Worm (Caenorhabditis elegans) whole organism, L4/young adult: Measurements from ENCODE around the gene C45G9.2.

Experiments
- W03F9.2 ChIP-seq: fragments of 150-350 bp; optimal IDR thresholded peaks from 2 replicates; lab custom pipeline; 2014; ENCODE audit warnings: missing biosample characterization, missing genetic modification characterization
- him-1 ChIP-seq: sonication (generic microtip); optimal IDR thresholded peaks from 2 replicates; lab custom pipeline; 2016; ENCODE audit warnings: missing genotype, missing genetic modification reagents, missing genetic modification characterization, missing compliant biosample characterization

ce11 chrIII:5098740-5099276 is 29.9 kb downstream of the C45G9.2 start:
- TF ChIP-seq W03F9.2 (tag; lab: Kevin White, UChicago): no peak
- no peak for TF ChIP-seq him-1 (tag; lab: Kevin White, UChicago)
